Fruit fly (Drosophila melanogaster) whole organism, embryonic: ENCODE measurements around the gene Btnd.

Source experiments
- CG11085 ChIP-seq: fragments of 200-800 bp; sonication (Bioruptor generic); IDR thresholded peaks from 2 replicates; pipeline ENCODE4 v1.3.6; 2022; ENCODE audit warnings: missing biosample characterization, missing genetic modification characterization
- CG11456 ChIP-seq: fragments of 200-800 bp; sonication (Bioruptor generic); IDR thresholded peaks from 3 replicates; pipeline ENCODE4 v1.3.6; 2022; ENCODE audit warnings: missing biosample characterization, missing genetic modification characterization
- CG14860 ChIP-seq: fragments of 200-800 bp; sonication (Bioruptor generic); IDR thresholded peaks from 3 replicates; pipeline ENCODE4 v1.3.6; 2022; ENCODE audit warnings: missing biosample characterization, missing genetic modification characterization; ENCODE audit not compliant: partially characterized antibody
- CG15479 ChIP-seq: fragments of 200-800 bp; sonication (Bioruptor generic); optimal IDR thresholded peaks from 3 replicates; lab custom pipeline; 2019; ENCODE audit warnings: missing biosample characterization, mild to moderate bottlenecking, missing genetic modification characterization, moderate library complexity
- CG15514 ChIP-seq: fragments of 200-800 bp; sonication (Bioruptor generic); optimal IDR thresholded peaks from 3 replicates; lab custom pipeline; 2017; ENCODE audit warnings: missing biosample characterization, missing genetic modification characterization, mild to moderate bottlenecking, moderate library complexity, missing genetic modification reagents
- CG1603 ChIP-seq: fragments of 200-800 bp; sonication (Bioruptor generic); optimal IDR thresholded peaks from 2 replicates; lab custom pipeline; 2019; ENCODE audit warnings: missing biosample characterization, mild to moderate bottlenecking, missing genetic modification characterization, moderate library complexity
- CG17186 ChIP-seq: fragments of 200-800 bp; sonication (Bioruptor generic); optimal IDR thresholded peaks from 3 replicates; lab custom pipeline; 2017; ENCODE audit warnings: missing biosample characterization, missing genetic modification reagents, missing genetic modification characterization
- CG18619 ChIP-seq: fragments of 200-800 bp; sonication (Bioruptor generic); optimal IDR thresholded peaks from 3 replicates; lab custom pipeline; 2017; ENCODE audit warnings: missing biosample characterization, mild to moderate bottlenecking, missing genetic modification characterization
- CG2712 ChIP-seq: fragments of 200-800 bp; optimal IDR thresholded peaks from 3 replicates; lab custom pipeline; 2019; ENCODE audit warnings: missing biosample characterization, mild to moderate bottlenecking, missing genetic modification characterization, moderate library complexity
- CG30020 ChIP-seq: fragments of 200-800 bp; optimal IDR thresholded peaks from 2 replicates; lab custom pipeline; 2019; ENCODE audit warnings: missing biosample characterization, mild to moderate bottlenecking, missing genetic modification characterization, moderate library complexity
- CG34224 ChIP-seq: fragments of 200-800 bp; sonication (Bioruptor generic); IDR thresholded peaks from 3 replicates; pipeline ENCODE4 v1.3.6; 2022; ENCODE audit warnings: missing biosample characterization, missing genetic modification characterization; ENCODE audit not compliant: partially characterized antibody
- CG34422 ChIP-seq: fragments of 200-800 bp; sonication (Bioruptor generic); IDR thresholded peaks from 3 replicates; pipeline ENCODE4 v1.3.6; 2022; ENCODE audit warnings: missing biosample characterization, missing genetic modification characterization
- CG3995 ChIP-seq: fragments of 200-800 bp; sonication (Bioruptor generic); optimal IDR thresholded peaks from 3 replicates; lab custom pipeline; 2016; ENCODE audit warnings: missing biosample characterization, missing genetic modification characterization
- CG42726 ChIP-seq: fragments of 200-800 bp; sonication (Bioruptor generic); IDR thresholded peaks from 2 replicates; pipeline ENCODE4 v1.3.6; 2022; ENCODE audit warnings: missing biosample characterization, missing genetic modification characterization; ENCODE audit not compliant: partially characterized antibody
- CG4617 ChIP-seq: fragments of 200-800 bp; sonication (Bioruptor generic); optimal IDR thresholded peaks from 3 replicates; lab custom pipeline; 2016; ENCODE audit warnings: missing biosample characterization, missing genetic modification characterization, borderline replicate concordance
- CG6254 ChIP-seq: fragments of 200-800 bp; sonication (Bioruptor generic); optimal IDR thresholded peaks from 3 replicates; lab custom pipeline; 2017; ENCODE audit warnings: mild to moderate bottlenecking, missing biosample characterization, missing genetic modification reagents, missing genetic modification characterization
- CG6791 ChIP-seq: fragments of 200-800 bp; sonication (Bioruptor generic); IDR thresholded peaks from 3 replicates; pipeline ENCODE4 v1.3.6; 2022; ENCODE audit warnings: missing biosample characterization, missing genetic modification characterization; ENCODE audit not compliant: partially characterized antibody
- Deaf1 ChIP-seq: fragments of 200-800 bp; optimal IDR thresholded peaks from 3 replicates; lab custom pipeline; 2019; ENCODE audit warnings: missing biosample characterization, mild to moderate bottlenecking, missing genetic modification characterization, moderate library complexity
- Dll ChIP-seq: fragments of 200-800 bp; sonication (Bioruptor generic); IDR thresholded peaks from 4 replicates; pipeline ENCODE4 v1.3.6; 2022; ENCODE audit warnings: missing biosample characterization, missing genetic modification characterization; ENCODE audit not compliant: partially characterized antibody
- Doc3 ChIP-seq: fragments of 200-800 bp; sonication (Bioruptor generic); IDR thresholded peaks from 3 replicates; pipeline ENCODE4 v1.3.6; 2022; ENCODE audit warnings: missing biosample characterization, missing genetic modification characterization; ENCODE audit not compliant: partially characterized antibody
- Ets97D ChIP-seq: fragments of 200-800 bp; sonication (Bioruptor generic); optimal IDR thresholded peaks from 3 replicates; lab custom pipeline; 2016; ENCODE audit warnings: missing biosample characterization, missing genetic modification characterization
- Hmr ChIP-seq: fragments of 200-800 bp; sonication (Bioruptor generic); optimal IDR thresholded peaks from 3 replicates; lab custom pipeline; 2017; ENCODE audit warnings: mild to moderate bottlenecking, missing biosample characterization, missing genetic modification reagents, missing genetic modification characterization
- Neu2 ChIP-seq: fragments of 200-800 bp; sonication (Bioruptor generic); optimal IDR thresholded peaks from 3 replicates; lab custom pipeline; 2016; ENCODE audit warnings: missing biosample characterization, missing genetic modification characterization, borderline replicate concordance
- Nf-YC ChIP-seq: fragments of 200-800 bp; optimal IDR thresholded peaks from 3 replicates; lab custom pipeline; 2019; ENCODE audit warnings: missing biosample characterization, mild to moderate bottlenecking, missing genetic modification characterization, moderate library complexity
- Opbp ChIP-seq: fragments of 200-800 bp; sonication (Bioruptor generic); IDR thresholded peaks from 3 replicates; pipeline ENCODE4 v1.3.6; 2022; ENCODE audit warnings: missing biosample characterization, missing genetic modification characterization; ENCODE audit not compliant: partially characterized antibody
- Ravus ChIP-seq: fragments of 200-800 bp; sonication (Bioruptor generic); IDR thresholded peaks from 2 replicates; pipeline ENCODE4 v1.3.6; 2022; ENCODE audit warnings: missing biosample characterization, missing genetic modification characterization
- Rx ChIP-seq: fragments of 200-800 bp; sonication (Bioruptor generic); IDR thresholded peaks from 2 replicates; pipeline ENCODE4 v1.3.6; 2022; ENCODE audit warnings: missing biosample characterization, missing genetic modification characterization
- Scr ChIP-seq: fragments of 200-800 bp; sonication (Bioruptor generic); IDR thresholded peaks from 2 replicates; pipeline ENCODE4 v1.3.6; 2022; ENCODE audit warnings: missing biosample characterization, missing genetic modification characterization; ENCODE audit not compliant: partially characterized antibody
- YL-1 ChIP-seq: fragments of 200-800 bp; sonication (Bioruptor generic); optimal IDR thresholded peaks from 3 replicates; lab custom pipeline; 2017; ENCODE audit warnings: missing biosample characterization, mild to moderate bottlenecking, missing genetic modification characterization
- ara ChIP-seq: fragments of 200-800 bp; sonication (Bioruptor generic); IDR thresholded peaks from 2 replicates; pipeline ENCODE4 v1.3.6; 2022; ENCODE audit warnings: missing biosample characterization, missing genetic modification characterization
- ato ChIP-seq: fragments of 200-800 bp; sonication (Bioruptor generic); IDR thresholded peaks from 2 replicates; pipeline ENCODE4 v1.3.6; 2022; ENCODE audit warnings: missing biosample characterization, missing genetic modification characterization; ENCODE audit not compliant: partially characterized antibody
- bbx ChIP-seq: fragments of 200-800 bp; sonication (Bioruptor generic); IDR thresholded peaks from 2 replicates; pipeline ENCODE4 v1.3.6; 2022; ENCODE audit warnings: missing biosample characterization, missing genetic modification characterization; ENCODE audit not compliant: partially characterized antibody
- br ChIP-seq: fragments of >200 bp; optimal IDR thresholded peaks from 2 replicates; lab custom pipeline; 2017
- cad ChIP-seq: fragments of >200 bp; optimal IDR thresholded peaks from 2 replicates; lab custom pipeline; 2017; ENCODE audit warnings: missing biosample characterization, missing genetic modification characterization
- dati ChIP-seq: fragments of 200-800 bp; sonication (Bioruptor generic); IDR thresholded peaks from 2 replicates; pipeline ENCODE4 v1.3.6; 2022; ENCODE audit warnings: missing biosample characterization, missing genetic modification characterization
- lab ChIP-seq: fragments of 200-800 bp; sonication (Bioruptor generic); optimal IDR thresholded peaks from 3 replicates; lab custom pipeline; 2017; ENCODE audit warnings: missing biosample characterization, missing genetic modification characterization, mild to moderate bottlenecking, moderate library complexity, missing genetic modification reagents
- maf-S ChIP-seq: fragments of 200-800 bp; sonication (Bioruptor generic); optimal IDR thresholded peaks from 2 replicates; lab custom pipeline; 2016; ENCODE audit warnings: missing biosample characterization, missing genetic modification characterization
- mam ChIP-seq: fragments of 200-800 bp; sonication (Bioruptor generic); optimal IDR thresholded peaks from 3 replicates; lab custom pipeline; 2016; ENCODE audit warnings: missing biosample characterization, missing genetic modification characterization
- mld ChIP-seq: fragments of 200-800 bp; sonication (Bioruptor generic); IDR thresholded peaks from 3 replicates; pipeline ENCODE4 v1.3.6; 2022; ENCODE audit warnings: missing biosample characterization, missing genetic modification characterization; ENCODE audit not compliant: partially characterized antibody
- nerfin-2 ChIP-seq: fragments of 200-800 bp; sonication (Bioruptor generic); IDR thresholded peaks from 2 replicates; pipeline ENCODE4 v1.3.6; 2022; ENCODE audit warnings: missing biosample characterization, missing genetic modification characterization; ENCODE audit not compliant: partially characterized antibody
- oc ChIP-seq: fragments of 200-800 bp; sonication (Bioruptor generic); optimal IDR thresholded peaks from 2 replicates; lab custom pipeline; 2018; ENCODE audit warnings: missing biosample characterization, mild to moderate bottlenecking, missing genetic modification characterization, moderate library complexity
- schlank ChIP-seq: fragments of 200-800 bp; sonication (Bioruptor generic); optimal IDR thresholded peaks from 2 replicates; lab custom pipeline; 2018; ENCODE audit warnings: missing biosample characterization, mild to moderate bottlenecking, missing genetic modification characterization
- sens ChIP-seq: fragments of 200-800 bp; sonication (Bioruptor generic); peaks from one replicate; lab custom pipeline; 2016; ENCODE audit warnings: missing biosample characterization, missing genetic modification characterization
- sna ChIP-seq: fragments of 200-800 bp; sonication (Bioruptor generic); IDR thresholded peaks from 2 replicates; pipeline ENCODE4 v1.3.6; 2022; ENCODE audit warnings: missing biosample characterization, missing genetic modification characterization; ENCODE audit not compliant: partially characterized antibody
- unc-4 ChIP-seq: fragments of 200-800 bp; sonication (Bioruptor generic); IDR thresholded peaks from 2 replicates; pipeline ENCODE4 v1.3.6; 2022; ENCODE audit warnings: missing biosample characterization, missing genetic modification characterization; ENCODE audit not compliant: partially characterized antibody
- vvl ChIP-seq: fragments of 200-800 bp; sonication (Bioruptor generic); IDR thresholded peaks from 2 replicates; pipeline ENCODE4 v1.3.6; 2022; ENCODE audit warnings: missing biosample characterization, missing genetic modification characterization
- wor ChIP-seq: fragments of 200-800 bp; sonication (Bioruptor generic); IDR thresholded peaks from 2 replicates; pipeline ENCODE4 v1.3.6; 2022; ENCODE audit warnings: missing biosample characterization, missing genetic modification characterization

The Btnd gene

dm6 chrX:6263614-6264130 is 44.5 kb upstream of the Btnd start (continued):
- TF ChIP-seq Rx = peak; percentile 28; the same call in 1 of the 2 replicates
- TF ChIP-seq maf-S (GFP tag; lab: Kevin White, UChicago) = no peak
- TF ChIP-seq dati (GFP tag; lab: Robert Waterston, UW) = no peak
- 0 out of 2 replicates have a peak, but pooled peaks have one; percentile 25 for TF ChIP-seq CG11085

dm6 chrX:6260900-6261299 is 41.8 kb upstream of the Btnd start, which contains the start of gene Josd:
Josd (plus strand) TSS chrX:6261169.
- TF ChIP-seq mam (GFP tag; lab: Kevin White, UChicago) = peak; percentile 23
- peak; percentile 36 for TF ChIP-seq CG1603 (tag; lab: Kevin White, UChicago)
- no peak for TF ChIP-seq CG15479 (GFP tag; lab: Kevin White, UChicago)
- TF ChIP-seq CG15514 (GFP tag; lab: Kevin White, UChicago) = peak; percentile 93
- TF ChIP-seq CG42726 (GFP tag; lab: Robert Waterston, UW) = peak; percentile 68; the same call in 1 of the 2 replicates
- TF ChIP-seq Opbp (GFP tag; lab: Robert Waterston, UW) = peak; percentile 85
- no peak for TF ChIP-seq CG18619 (GFP tag; lab: Kevin White, UChicago)
- TF ChIP-seq CG30020 (tag; lab: Kevin White, UChicago) = peak; percentile 7
- peak; percentile 50; the same call in 1 of the 2 replicates for TF ChIP-seq ato (GFP tag; lab: Robert Waterston, UW)
- TF ChIP-seq wor (GFP tag; lab: Robert Waterston, UW) = no peak
- no peak for TF ChIP-seq Neu2 (GFP tag; lab: Kevin White, UChicago)
- 0 out of 3 replicates have a peak, but pooled peaks have one; percentile 11 for TF ChIP-seq CG34422 (GFP tag; lab: Robert Waterston, UW)
- TF ChIP-seq br (lab: Kevin White, UChicago) = no peak
- no peak for TF ChIP-seq ara (GFP tag; lab: Robert Waterston, UW)
- TF ChIP-seq bbx = peak; percentile 83
- TF ChIP-seq sens = peak; percentile 16
- peak; percentile 8 for TF ChIP-seq Nf-YC (tag; lab: Kevin White, UChicago)
- peak; percentile 27 for TF ChIP-seq Hmr (GFP tag; lab: Kevin White, UChicago)
- peak; percentile 69; the same call in 1 of the 2 replicates for TF ChIP-seq sna (GFP tag; lab: Robert Waterston, UW)
- peak; percentile 86 for TF ChIP-seq Scr (GFP tag; lab: Robert Waterston, UW)
- TF ChIP-seq CG6254 = no peak
- TF ChIP-seq CG2712 (tag; lab: Kevin White, UChicago) = peak; percentile 2
- no peak for TF ChIP-seq oc
- no peak for TF ChIP-seq cad
- TF ChIP-seq YL-1 (GFP tag; lab: Kevin White, UChicago) = peak; percentile 19
- TF ChIP-seq CG4617 (GFP tag; lab: Kevin White, UChicago) = peak; percentile 26
- no peak for TF ChIP-seq Deaf1 (tag; lab: Kevin White, UChicago)
- TF ChIP-seq unc-4 (GFP tag; lab: Robert Waterston, UW) = peak; percentile 84
- no peak for TF ChIP-seq schlank (tag; lab: Kevin White, UChicago)
- TF ChIP-seq CG11456 (GFP tag; lab: Robert Waterston, UW) = no peak
- peak; percentile 83 for TF ChIP-seq CG6791 (GFP tag; lab: Robert Waterston, UW)
- TF ChIP-seq nerfin-2 (GFP tag; lab: Robert Waterston, UW) = peak; percentile 66
- no peak for TF ChIP-seq Ravus
- TF ChIP-seq lab (GFP tag; lab: Kevin White, UChicago) = peak; percentile 1
- peak; percentile 67; the same call in 1 of the 3 replicates for TF ChIP-seq mld
- TF ChIP-seq CG3995 (GFP tag; lab: Kevin White, UChicago) = peak; percentile 90
- TF ChIP-seq Doc3 (GFP tag; lab: Robert Waterston, UW) = peak; percentile 77
- peak; percentile 85 for TF ChIP-seq CG34224
- peak; percentile 31 for TF ChIP-seq Ets97D
- peak; percentile 69 for TF ChIP-seq CG14860 (GFP tag; lab: Robert Waterston, UW)
- TF ChIP-seq Dll = peak; percentile 87
- 0 out of 2 replicates have a peak, but pooled peaks have one; percentile 8 for TF ChIP-seq vvl
- no peak for TF ChIP-seq CG17186 (GFP tag; lab: Kevin White, UChicago)
